Comparison of ENCODE assay signal across 5 fruit fly cellular contexts in the genomic region with DNA sequence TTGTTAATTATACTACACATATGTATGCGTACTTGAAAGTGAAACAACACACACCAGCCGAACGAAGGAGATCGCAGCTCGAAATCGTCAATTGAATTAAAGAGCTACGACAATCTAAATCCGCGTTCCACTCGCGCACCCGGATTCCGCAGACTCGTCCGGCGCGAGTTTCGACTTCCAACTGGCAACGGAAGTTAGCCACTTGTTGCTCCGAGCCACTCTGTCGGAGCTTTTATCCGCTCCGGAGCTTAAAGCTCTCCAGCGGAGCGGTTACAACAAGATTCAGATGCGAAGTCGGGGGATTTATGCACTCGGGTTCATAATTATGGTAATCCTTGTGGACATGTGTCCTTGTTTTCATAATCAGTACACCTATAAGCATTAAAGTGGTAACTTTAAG.
A peak's percentile ranks its signal among the peaks of the same experiment; 100 is the strongest.
TF ChIP-seq lines count a peak whose summit lies in the region.

A gene (minus strand): TSS at position 173 of the 400 bp plus-strand sequence.

- peak; percentile 36 for TF ChIP-seq CTCF in whole organism, embryonic (GFP tag; optimal IDR thresholded peaks at IDR 0.05; lab: Kevin White, UChicago)

TF ChIP-seq in whole organism, adult, 20 proteins besides CTCF, POLR2A, EP300 and RAD21:
- peak; percentile 53 for TF ChIP-seq bab1 (GFP tag; optimal IDR thresholded peaks at IDR 0.05; lab: Kevin White, UChicago)
- TF ChIP-seq cnc (optimal IDR thresholded peaks at IDR 0.05; lab: Kevin White, UChicago): no peak
- TF ChIP-seq cic (GFP tag; optimal IDR thresholded peaks at IDR 0.05; lab: Kevin White, UChicago): peak; percentile 30

TF ChIP-seq in whole organism, embryonic, 481 proteins besides CTCF, POLR2A, EP300 and RAD21 (continues in another document):
- TF ChIP-seq CG12769 (tag; optimal IDR thresholded peaks at IDR 0.05; lab: Kevin White, UChicago) (peak; percentile 35), dimm (GFP tag; IDR thresholded peaks at IDR 0.05; lab: Robert Waterston, UW) (no peak), CG6683 (GFP tag; optimal IDR thresholded peaks at IDR 0.05; lab: Kevin White, UChicago) (no peak), BEAF-32 (GFP tag; optimal IDR thresholded peaks at IDR 0.05; lab: Kevin White, UChicago) (no peak), CG17829 (tag; optimal IDR thresholded peaks at IDR 0.05; lab: Kevin White, UChicago) (no peak), gro (GFP tag; optimal IDR thresholded peaks at IDR 0.05; lab: Kevin White, UChicago) (peak; percentile 54), CG7372 (GFP tag; IDR thresholded peaks at IDR 0.05; lab: Robert Waterston, UW) (no peak), luna (GFP tag; optimal IDR thresholded peaks at IDR 0.05; lab: Kevin White, UChicago) (no peak), knrl (GFP tag; IDR thresholded peaks at IDR 0.05; lab: Robert Waterston, UW; ENCODE audit: partially characterized antibody) (no peak), ftz-f1 (GFP tag; optimal IDR thresholded peaks at IDR 0.05; lab: Kevin White, UChicago) (peak; percentile 25), CG5245 (GFP tag; optimal IDR thresholded peaks at IDR 0.05; lab: Kevin White, UChicago) (no peak), CG9609 (GFP tag; optimal IDR thresholded peaks at IDR 0.05; lab: Kevin White, UChicago) (no peak), Oli (tag; optimal IDR thresholded peaks at IDR 0.05; lab: Kevin White, UChicago) (no peak), CG4282 (GFP tag; optimal IDR thresholded peaks at IDR 0.05; lab: Kevin White, UChicago) (no peak), Meics (GFP tag; optimal IDR thresholded peaks at IDR 0.05; lab: Kevin White, UChicago) (peak; percentile 46), Optix (GFP tag; IDR thresholded peaks at IDR 0.05; lab: Robert Waterston, UW) (no peak), aop (GFP tag; IDR thresholded peaks at IDR 0.05; lab: Robert Waterston, UW) (no peak), CHES-1-like (GFP tag; optimal IDR thresholded peaks at IDR 0.05; lab: Kevin White, UChicago) (no peak), CG31441 (GFP tag; IDR thresholded peaks at IDR 0.05; lab: Robert Waterston, UW) (no peak), E2f2 (GFP tag; IDR thresholded peaks at IDR 0.05; lab: Robert Waterston, UW) (peak; percentile 58), crc (GFP tag; optimal IDR thresholded peaks at IDR 0.05; lab: Kevin White, UChicago) (no peak), CG17361 (GFP tag; IDR thresholded peaks at IDR 0.05; lab: Robert Waterston, UW) (no peak)

TF ChIP-seq in whole organism, prepupa, 60 proteins besides CTCF, POLR2A, EP300 and RAD21 (continues in another document):
- TF ChIP-seq Eip78C (GFP tag; lab: Kevin White, UChicago) (peak; percentile 78), OdsH (GFP tag; optimal IDR thresholded peaks at IDR 0.05; lab: Kevin White, UChicago) (no peak), CG6792 (GFP tag; optimal IDR thresholded peaks at IDR 0.05; lab: Kevin White, UChicago) (no peak), CG10669 (GFP tag; optimal IDR thresholded peaks at IDR 0.05; lab: Kevin White, UChicago) (no peak), CG34406 (GFP tag; optimal IDR thresholded peaks at IDR 0.05; lab: Kevin White, UChicago) (no peak), CG11902 (GFP tag; optimal IDR thresholded peaks at IDR 0.05; lab: Kevin White, UChicago) (no peak), Lpt (GFP tag; optimal IDR thresholded peaks at IDR 0.05; lab: Kevin White, UChicago) (no peak), fkh (GFP tag; optimal IDR thresholded peaks at IDR 0.05; lab: Kevin White, UChicago) (no peak), Sox102F (GFP tag; optimal IDR thresholded peaks at IDR 0.05; lab: Kevin White, UChicago) (peak; percentile 36), CG4318 (GFP tag; optimal IDR thresholded peaks at IDR 0.05; lab: Kevin White, UChicago) (no peak), salr (GFP tag; optimal IDR thresholded peaks at IDR 0.05; lab: Kevin White, UChicago) (no peak), pdm3 (GFP tag; optimal IDR thresholded peaks at IDR 0.05; lab: Kevin White, UChicago) (no peak), CG6854 (GFP tag; optimal IDR thresholded peaks at IDR 0.05; lab: Kevin White, UChicago) (peak; percentile 12), CG8319 (GFP tag; optimal IDR thresholded peaks at IDR 0.05; lab: Kevin White, UChicago) (no peak), CG10631 (GFP tag; optimal IDR thresholded peaks at IDR 0.05; lab: Kevin White, UChicago) (no peak), eg (GFP tag; IDR thresholded peaks at IDR 0.05; lab: Robert Waterston, UW) (peak; percentile 67), CG7368 (GFP tag; optimal IDR thresholded peaks at IDR 0.05; lab: Kevin White, UChicago) (no peak), CG6163 (GFP tag; IDR thresholded peaks at IDR 0.05; lab: Robert Waterston, UW) (peak; percentile 42; the same call in 1 of the 3 replicates), CG8632 (GFP tag; optimal IDR thresholded peaks at IDR 0.05; lab: Kevin White, UChicago) (peak; percentile 12), CG6808 (GFP tag; optimal IDR thresholded peaks at IDR 0.05; lab: Kevin White, UChicago) (no peak), Eip93F (GFP tag; optimal IDR thresholded peaks at IDR 0.05; lab: Kevin White, UChicago) (no peak), CG11762 (GFP tag; optimal IDR thresholded peaks at IDR 0.05; lab: Kevin White, UChicago; ENCODE audit: insufficient read depth) (no peak)

TF ChIP-seq in whole organism, pupa, 21 proteins besides CTCF, POLR2A, EP300 and RAD21:
- TF ChIP-seq rn (GFP tag; IDR thresholded peaks at IDR 0.05; lab: Robert Waterston, UW) (no peak), CG32121 (GFP tag; IDR thresholded peaks at IDR 0.05; lab: Robert Waterston, UW) (0 out of 2 replicates have a peak, but pooled peaks have one; percentile 18), Pif1B (GFP tag; optimal IDR thresholded peaks at IDR 0.05; lab: Kevin White, UChicago) (peak; percentile 16), CG9948 (tag; optimal IDR thresholded peaks at IDR 0.05; lab: Kevin White, UChicago) (no peak), Ets98B (GFP tag; IDR thresholded peaks at IDR 0.05; lab: Robert Waterston, UW) (peak; percentile 44; the same call in 1 of the 2 replicates), CG4496 (GFP tag; IDR thresholded peaks at IDR 0.05; lab: Robert Waterston, UW) (peak; percentile 15; the same call in 1 of the 3 replicates), Snoo (tag; optimal IDR thresholded peaks at IDR 0.05; lab: Kevin White, UChicago) (peak; percentile 1), CG12605 (GFP tag; IDR thresholded peaks at IDR 0.05; lab: Robert Waterston, UW) (peak; percentile 93), Pif1A (GFP tag; optimal IDR thresholded peaks at IDR 0.05; lab: Kevin White, UChicago) (peak; percentile 15), fd96Ca (GFP tag; IDR thresholded peaks at IDR 0.05; lab: Robert Waterston, UW) (no peak), gl (tag; optimal IDR thresholded peaks at IDR 0.05; lab: Kevin White, UChicago) (peak; percentile 20)

TF ChIP-seq in whole organism, wandering third instar larva, 38 proteins besides CTCF, POLR2A, EP300 and RAD21:
- TF ChIP-seq lola (GFP tag; optimal IDR thresholded peaks at IDR 0.05; lab: Kevin White, UChicago) (no peak), fru (GFP tag; optimal IDR thresholded peaks at IDR 0.05; lab: Kevin White, UChicago) (no peak), Myc (optimal IDR thresholded peaks at IDR 0.05; lab: Kevin White, UChicago) (no peak), Dfd (GFP tag; optimal IDR thresholded peaks at IDR 0.05; lab: Kevin White, UChicago) (no peak), ey (GFP tag; optimal IDR thresholded peaks at IDR 0.05; lab: Kevin White, UChicago) (no peak), dsf (GFP tag; optimal IDR thresholded peaks at IDR 0.05; lab: Kevin White, UChicago; ENCODE audit: borderline replicate concordance) (no peak), rgr (GFP tag; optimal IDR thresholded peaks at IDR 0.05; lab: Kevin White, UChicago) (peak; percentile 49), Hr83 (GFP tag; optimal IDR thresholded peaks at IDR 0.05; lab: Kevin White, UChicago; ENCODE audit: poor library complexity, severe bottlenecking) (peak; percentile 45), h (GFP tag; optimal IDR thresholded peaks at IDR 0.05; lab: Kevin White, UChicago) (peak; percentile 35), sv (GFP tag; optimal IDR thresholded peaks at IDR 0.05; lab: Kevin White, UChicago) (no peak), Rel (GFP tag; optimal IDR thresholded peaks at IDR 0.05; lab: Kevin White, UChicago) (no peak), Rel (tag; optimal IDR thresholded peaks at IDR 0.05; lab: Kevin White, UChicago) (peak; percentile 79)
